Fruit fly (Drosophila melanogaster): Measurements from ENCODE around the gene CadN2.

CadN2 gene

DNA sequence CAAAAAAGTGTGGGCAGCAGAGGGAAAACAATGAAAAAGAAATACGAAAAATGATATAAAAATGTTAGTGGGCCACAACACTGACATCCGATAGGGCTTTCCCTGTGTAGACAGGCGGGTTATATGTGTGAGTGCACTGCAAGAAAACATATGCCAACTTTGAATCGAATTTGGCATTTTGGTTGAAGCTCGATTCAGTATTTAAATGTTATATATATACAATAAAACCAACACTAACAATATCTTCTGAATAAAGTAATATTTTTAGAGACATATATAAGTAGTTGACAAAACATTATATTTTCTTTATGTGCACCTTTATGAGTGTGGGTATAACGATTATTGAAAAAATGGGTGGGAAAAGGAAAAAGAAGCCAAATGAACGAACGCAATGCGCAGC lies 46.5 kb upstream of the CadN2 start (continued):
- TF ChIP-seq slbo (GFP tag; IDR thresholded peaks at IDR 0.05) (peak; percentile 24; the same call in 1 of the 2 replicates), Hr3 (GFP tag; optimal IDR thresholded peaks at IDR 0.05) (no peak), CG8944 (GFP tag; optimal IDR thresholded peaks at IDR 0.05) (no peak), CG2120 (GFP tag; optimal IDR thresholded peaks at IDR 0.05) (peak; percentile 17), Hey (tag; optimal IDR thresholded peaks at IDR 0.05) (no peak), Oli (tag; optimal IDR thresholded peaks at IDR 0.05) (peak; percentile 14), CG14050 (GFP tag; IDR thresholded peaks at IDR 0.05) (0 out of 3 replicates have a peak, but pooled peaks have one; percentile 8), CG12769 (tag; optimal IDR thresholded peaks at IDR 0.05) (peak; percentile 0), CG18599 (GFP tag; optimal IDR thresholded peaks at IDR 0.05) (peak; percentile 56), Poxn (GFP tag; IDR thresholded peaks at IDR 0.05) (no peak), Med (GFP tag) (no peak), Meics (GFP tag; optimal IDR thresholded peaks at IDR 0.05) (peak; percentile 37), CG14441 (GFP tag; IDR thresholded peaks at IDR 0.05) (0 out of 2 replicates have a peak, but pooled peaks have one; percentile 6), shn (GFP tag; optimal IDR thresholded peaks at IDR 0.05) (no peak), hth (optimal IDR thresholded peaks at IDR 0.05) (no peak), dmrt99B (tag; optimal IDR thresholded peaks at IDR 0.05) (peak; percentile 51), ranshi (GFP tag; IDR thresholded peaks at IDR 0.05) (peak; percentile 26; the same call in 1 of the 2 replicates), az2 (GFP tag; optimal IDR thresholded peaks at IDR 0.05) (peak; percentile 8), HLH4C (GFP tag; IDR thresholded peaks at IDR 0.05; ENCODE audit: partially characterized antibody) (no peak), CG9817 (tag; optimal IDR thresholded peaks at IDR 0.05) (peak; percentile 12), CG7556 (GFP tag; optimal IDR thresholded peaks at IDR 0.05) (peak; percentile 32), Hr51 (GFP tag; optimal IDR thresholded peaks at IDR 0.05) (peak in 1 of 2 experiments; percentile 49), Hsf (GFP tag; optimal IDR thresholded peaks at IDR 0.05) (peak; percentile 11), CG13424 (tag; optimal IDR thresholded peaks at IDR 0.05) (peak; percentile 34), tio (GFP tag; optimal IDR thresholded peaks at IDR 0.05) (peak; percentile 0), CG4617 (GFP tag; optimal IDR thresholded peaks at IDR 0.05; ENCODE audit: borderline replicate concordance) (no peak), CG6689 (GFP tag; IDR thresholded peaks at IDR 0.05) (0 out of 2 replicates have a peak, but pooled peaks have one; percentile 19), CG1603 (tag; optimal IDR thresholded peaks at IDR 0.05) (peak; percentile 40), lmd (GFP tag; IDR thresholded peaks at IDR 0.05) (0 out of 2 replicates have a peak, but pooled peaks have one; percentile 5)

DNA sequence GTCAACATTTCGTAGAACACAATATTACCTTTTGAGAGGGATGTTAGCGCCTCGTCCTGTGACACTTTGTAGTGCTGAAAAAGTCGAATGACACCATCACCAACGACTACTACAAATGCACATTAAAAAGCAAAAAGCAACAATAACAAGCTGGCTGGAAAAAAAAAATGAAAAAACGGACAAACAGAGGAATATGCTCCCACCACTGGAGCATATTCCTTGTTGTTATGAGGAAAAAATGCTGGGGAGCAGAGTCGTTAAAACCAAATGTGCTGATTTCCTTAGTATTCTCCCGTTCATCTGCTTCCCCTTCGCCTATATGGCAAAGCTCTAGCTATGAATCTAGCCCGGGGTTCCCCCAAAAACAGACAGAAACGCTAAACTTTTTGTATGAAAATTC lies 39.9 kb upstream of the CadN2 start, which contains the start of gene CG43271:
Gene CG43271, minus strand, starts transcription at position 101 of the 400 bp plus-strand sequence.
- TF ChIP-seq Scr (GFP tag; IDR thresholded peaks at IDR 0.05; ENCODE audit: partially characterized antibody), result no peak
- TF ChIP-seq gt (GFP tag; IDR thresholded peaks at IDR 0.05), result no peak
- TF ChIP-seq p53 (GFP tag; optimal IDR thresholded peaks at IDR 0.05), result no peak
- TF ChIP-seq tup (GFP tag; optimal IDR thresholded peaks at IDR 0.05), result no peak
- no peak for TF ChIP-seq tna (GFP tag; IDR thresholded peaks at IDR 0.05; ENCODE audit: partially characterized antibody)
- TF ChIP-seq slou (GFP tag; optimal IDR thresholded peaks at IDR 0.05), result no peak
- TF ChIP-seq CG3281 (GFP tag; optimal IDR thresholded peaks at IDR 0.05), result no peak
- TF ChIP-seq E2f2 (GFP tag; IDR thresholded peaks at IDR 0.05), result no peak
- TF ChIP-seq lola (GFP tag; optimal IDR thresholded peaks at IDR 0.05), result no peak
- TF ChIP-seq fd64A (GFP tag; optimal IDR thresholded peaks at IDR 0.05), result no peak

Measured in whole organism, embryonic.